Fruit fly (Drosophila melanogaster): Measurements from ENCODE around the gene CG9135.

The CG9135 gene

DNA sequence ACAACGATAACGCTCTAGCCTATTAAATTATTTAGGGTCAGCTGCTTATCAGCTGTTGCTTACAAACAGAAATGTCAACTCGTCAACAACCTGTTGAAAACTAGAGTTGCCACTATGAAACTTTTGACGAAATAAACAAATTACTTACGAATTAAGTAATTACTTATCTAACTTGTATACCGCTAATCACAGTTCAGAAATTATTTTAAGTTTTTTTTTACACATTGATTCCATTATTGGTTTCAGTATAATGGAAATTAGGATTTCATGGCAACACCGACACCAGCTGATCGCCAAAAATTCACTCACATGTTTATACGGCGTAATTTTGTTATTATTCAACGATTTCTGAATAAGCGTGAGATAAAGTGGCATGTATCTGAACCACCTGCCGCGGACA is 12.8 kb upstream of the CG9135 start, which contains the start of the genes CG9117 and CG31643 (continued):
- TF ChIP-seq mirr (GFP tag; optimal IDR thresholded peaks at IDR 0.05) (peak; percentile 48), Sry-β (GFP tag; optimal IDR thresholded peaks at IDR 0.05) (peak; percentile 1), CG34224 (GFP tag; IDR thresholded peaks at IDR 0.05; ENCODE audit: partially characterized antibody) (peak; percentile 60; the same call in 2 of the 3 replicates), CG1647 (GFP tag; optimal IDR thresholded peaks at IDR 0.05) (no peak), Usf (GFP tag; optimal IDR thresholded peaks at IDR 0.05) (no peak), CG12104 (GFP tag; optimal IDR thresholded peaks at IDR 0.05) (peak; percentile 14), CG12942 (GFP tag; optimal IDR thresholded peaks at IDR 0.05) (peak; percentile 57), Bteb2 (GFP tag; optimal IDR thresholded peaks at IDR 0.05) (peak; percentile 73), CG7271 (tag; optimal IDR thresholded peaks at IDR 0.05) (peak; percentile 35), Mad (GFP tag; optimal IDR thresholded peaks at IDR 0.05) (peak; percentile 27), CG31224 (GFP tag; IDR thresholded peaks at IDR 0.05) (no peak), wdn (GFP tag; IDR thresholded peaks at IDR 0.05) (no peak), CG7928 (GFP tag; optimal IDR thresholded peaks at IDR 0.05) (peak; percentile 23), Antp (GFP tag; optimal IDR thresholded peaks at IDR 0.05) (peak; percentile 46), sna (GFP tag; IDR thresholded peaks at IDR 0.05; ENCODE audit: partially characterized antibody) (no peak), yki (optimal IDR thresholded peaks at IDR 0.05) (no peak), CG12299 (tag; optimal IDR thresholded peaks at IDR 0.05) (peak; percentile 31), CG8765 (GFP tag; IDR thresholded peaks at IDR 0.05) (no peak), Hr3 (GFP tag; optimal IDR thresholded peaks at IDR 0.05) (peak; percentile 23), CG14710 (tag; optimal IDR thresholded peaks at IDR 0.05) (peak; percentile 88), Atf6 (GFP tag; IDR thresholded peaks at IDR 0.05) (peak; percentile 52; the same call in 1 of the 2 replicates), CG16863 (GFP tag; optimal IDR thresholded peaks at IDR 0.05) (peak; percentile 49), NC2β (GFP tag; optimal IDR thresholded peaks at IDR 0.05) (peak; percentile 32), CG17186 (GFP tag; optimal IDR thresholded peaks at IDR 0.05) (peak; percentile 30), vvl (GFP tag; IDR thresholded peaks at IDR 0.05) (peak; percentile 31; the same call in 1 of the 2 replicates), CG10267 (tag; optimal IDR thresholded peaks at IDR 0.05) (peak; percentile 57), CG15269 (tag; optimal IDR thresholded peaks at IDR 0.05) (no peak), psq (GFP tag; optimal IDR thresholded peaks at IDR 0.05) (no peak), CG30020 (tag; optimal IDR thresholded peaks at IDR 0.05) (peak; percentile 8), zfh1 (GFP tag; IDR thresholded peaks at IDR 0.05) (no peak), fd64A (GFP tag; optimal IDR thresholded peaks at IDR 0.05) (no peak), gcm (GFP tag; optimal IDR thresholded peaks at IDR 0.05) (no peak), slbo (GFP tag; IDR thresholded peaks at IDR 0.05) (no peak; the same call in 1 of the 2 replicates), Fer3 (tag; optimal IDR thresholded peaks at IDR 0.05) (peak; percentile 48), CG1602 (GFP tag; optimal IDR thresholded peaks at IDR 0.05) (peak; percentile 10), CG4328 (GFP tag; optimal IDR thresholded peaks at IDR 0.05) (no peak), CG1603 (tag; optimal IDR thresholded peaks at IDR 0.05) (peak; percentile 69), trem (tag; optimal IDR thresholded peaks at IDR 0.05) (peak; percentile 99), CG11247 (GFP tag; IDR thresholded peaks at IDR 0.05) (no peak), gro (GFP tag; optimal IDR thresholded peaks at IDR 0.05) (peak; percentile 64), ash1 (GFP tag; optimal IDR thresholded peaks at IDR 0.05) (no peak), CG8478 (optimal IDR thresholded peaks at IDR 0.05) (no peak), CG2875 (GFP tag; optimal IDR thresholded peaks at IDR 0.05) (no peak), CG16813 (GFP tag; IDR thresholded peaks at IDR 0.05; ENCODE audit: partially characterized antibody) (no peak), BtbVII (GFP tag; optimal IDR thresholded peaks at IDR 0.05) (no peak), Bdp1 (GFP tag; optimal IDR thresholded peaks at IDR 0.05) (peak; percentile 29), onecut (GFP tag; IDR thresholded peaks at IDR 0.05) (no peak), Adf1 (GFP tag; IDR thresholded peaks at IDR 0.05) (no peak), Sox100B (GFP tag; optimal IDR thresholded peaks at IDR 0.05) (no peak), cwo (GFP tag; optimal IDR thresholded peaks at IDR 0.05) (peak; percentile 32), shn (GFP tag; optimal IDR thresholded peaks at IDR 0.05) (peak; percentile 58), CG18011 (GFP tag; optimal IDR thresholded peaks at IDR 0.05) (no peak)
